Fruit fly (Drosophila melanogaster): Measurements from ENCODE around the gene CG12268.

The CG12268 gene

DNA sequence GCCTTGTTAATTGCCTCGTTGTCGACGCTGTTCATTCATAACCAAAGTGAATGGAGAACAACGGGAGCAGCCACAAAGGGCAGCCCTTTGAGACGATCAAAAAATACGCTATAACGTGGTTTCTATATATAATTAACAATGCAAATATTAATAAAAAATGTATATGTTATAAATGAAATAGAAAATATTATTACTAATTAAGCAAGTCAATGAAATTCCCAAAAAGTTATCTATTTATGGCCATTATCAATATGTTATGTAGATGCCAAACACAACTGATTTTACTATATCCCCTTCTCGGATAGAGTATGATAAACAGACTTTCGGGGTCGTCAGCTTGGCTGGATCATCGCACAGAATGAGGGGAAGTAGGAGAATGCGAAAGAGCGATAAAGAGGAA is 21.2 kb upstream of the CG12268 start (continued):
- TF ChIP-seq fru (optimal IDR thresholded peaks at IDR 0.05) (no peak), Pdp1 (GFP tag; optimal IDR thresholded peaks at IDR 0.05) (no peak), Max (GFP tag; optimal IDR thresholded peaks at IDR 0.05) (no peak), NFAT (GFP tag; IDR thresholded peaks at IDR 0.05) (0 out of 2 replicates have a peak, but pooled peaks have one; percentile 3), btn (GFP tag; optimal IDR thresholded peaks at IDR 0.05) (no peak), prd (optimal IDR thresholded peaks at IDR 0.05) (no peak), prd (GFP tag; IDR thresholded peaks at IDR 0.05) (peak; percentile 67), wor (GFP tag; IDR thresholded peaks at IDR 0.05) (peak; percentile 26; the same call in 1 of the 2 replicates), CG8478 (optimal IDR thresholded peaks at IDR 0.05) (no peak), Gsc (GFP tag; IDR thresholded peaks at IDR 0.05) (no peak), h (optimal IDR thresholded peaks at IDR 0.05) (no peak), Asciz (GFP tag; optimal IDR thresholded peaks at IDR 0.05) (no peak), CG14014 (GFP tag; IDR thresholded peaks at IDR 0.05) (peak; percentile 30; the same call in 1 of the 2 replicates), jing (GFP tag; optimal IDR thresholded peaks at IDR 0.05) (no peak), CG33557 (GFP tag; optimal IDR thresholded peaks at IDR 0.05) (no peak), ro (GFP tag; IDR thresholded peaks at IDR 0.05) (no peak), tll (GFP tag; optimal IDR thresholded peaks at IDR 0.05) (no peak), dysf (GFP tag; IDR thresholded peaks at IDR 0.05) (peak; percentile 76), esg (GFP tag; conservative IDR thresholded peaks at IDR 0.05) (peak; percentile 31; the same call in 1 of the 2 replicates), fu2 (GFP tag; optimal IDR thresholded peaks at IDR 0.05) (no peak), CG31365 (tag; optimal IDR thresholded peaks at IDR 0.05) (no peak), B-H2 (GFP tag; optimal IDR thresholded peaks at IDR 0.05) (no peak), sens (GFP tag) (peak; percentile 64), vvl (GFP tag; IDR thresholded peaks at IDR 0.05) (peak; percentile 50; the same call in 1 of the 2 replicates), onecut (GFP tag; IDR thresholded peaks at IDR 0.05) (no peak), sens-2 (GFP tag; IDR thresholded peaks at IDR 0.05) (peak; percentile 17; the same call in 1 of the 2 replicates), chinmo (GFP tag; IDR thresholded peaks at IDR 0.05; ENCODE audit: partially characterized antibody) (no peak), lilli (GFP tag; optimal IDR thresholded peaks at IDR 0.05) (no peak), CG15601 (tag; optimal IDR thresholded peaks at IDR 0.05) (peak; percentile 25), fd3F (GFP tag; optimal IDR thresholded peaks at IDR 0.05) (peak; percentile 52), Bgb (GFP tag; IDR thresholded peaks at IDR 0.05; ENCODE audit: partially characterized antibody) (no peak), kni (GFP tag; optimal IDR thresholded peaks at IDR 0.05) (no peak), CG13894 (tag; optimal IDR thresholded peaks at IDR 0.05) (no peak), hbn (GFP tag; IDR thresholded peaks at IDR 0.05; ENCODE audit: partially characterized antibody) (no peak), Hr3 (GFP tag; optimal IDR thresholded peaks at IDR 0.05) (peak; percentile 33), dpn (GFP tag; optimal IDR thresholded peaks at IDR 0.05) (peak in 1 of 2 experiments; percentile 16), CG17802 (tag; optimal IDR thresholded peaks at IDR 0.05) (no peak), crc (GFP tag; optimal IDR thresholded peaks at IDR 0.05) (no peak), Hr51 (GFP tag; optimal IDR thresholded peaks at IDR 0.05) (peak in 1 of 2 experiments; percentile 71), dan (GFP tag; IDR thresholded peaks at IDR 0.05) (no peak), sima (GFP tag; optimal IDR thresholded peaks at IDR 0.05) (no peak), vfl (GFP tag; optimal IDR thresholded peaks at IDR 0.05) (no peak), CG10979 (tag; optimal IDR thresholded peaks at IDR 0.05) (peak; percentile 49), Six4 (GFP tag; optimal IDR thresholded peaks at IDR 0.05) (no peak), BtbVII (GFP tag; optimal IDR thresholded peaks at IDR 0.05) (peak; percentile 36), CG6765 (GFP tag; optimal IDR thresholded peaks at IDR 0.05) (no peak), ac (GFP tag; optimal IDR thresholded peaks at IDR 0.05) (no peak), sug (tag; optimal IDR thresholded peaks at IDR 0.05) (peak; percentile 51), CG10274 (GFP tag; optimal IDR thresholded peaks at IDR 0.05) (no peak), CG9876 (GFP tag; optimal IDR thresholded peaks at IDR 0.05) (no peak), CG34422 (GFP tag; IDR thresholded peaks at IDR 0.05) (no peak; the same call in 1 of the 3 replicates), CG11085 (GFP tag; IDR thresholded peaks at IDR 0.05) (no peak)

Measured in whole organism, embryonic.